Fruit fly (Drosophila melanogaster) Kc167 (cell line): ENCODE measurements around the gene CG14143.

Experiments used
- Sin3A ChIP-seq: fragments of >200 bp; optimal IDR thresholded peaks from 2 replicates; lab custom pipeline; 2018; ENCODE audit warnings: missing external identifiers
- insv ChIP-seq: fragments of >200 bp; optimal IDR thresholded peaks from 3 replicates; lab custom pipeline; 2018; ENCODE audit warnings: missing external identifiers
- psq ChIP-seq: fragments of >200 bp; optimal IDR thresholded peaks from 2 replicates; lab custom pipeline; 2017; ENCODE audit warnings: missing external identifiers
- ttk ChIP-seq: sonication (Bioruptor generic); optimal IDR thresholded peaks from 2 replicates; lab custom pipeline; 2017; ENCODE audit warnings: missing external identifiers

- TF ChIP-seq psq (lab: Kevin White, UChicago) (no peak), Sin3A (no peak), insv (lab: Kevin White, UChicago) (no peak), ttk (lab: Kevin White, UChicago) (no peak)
Observed at dm6 chr3L:11097982-11098663, 36.7 kb upstream of the CG14143 start, which contains the start of the genes Irbp18 and APP-BP1.
